Fruit fly (Drosophila melanogaster): Measurements from ENCODE around the gene CG8773.

Gene CG8773

DNA sequence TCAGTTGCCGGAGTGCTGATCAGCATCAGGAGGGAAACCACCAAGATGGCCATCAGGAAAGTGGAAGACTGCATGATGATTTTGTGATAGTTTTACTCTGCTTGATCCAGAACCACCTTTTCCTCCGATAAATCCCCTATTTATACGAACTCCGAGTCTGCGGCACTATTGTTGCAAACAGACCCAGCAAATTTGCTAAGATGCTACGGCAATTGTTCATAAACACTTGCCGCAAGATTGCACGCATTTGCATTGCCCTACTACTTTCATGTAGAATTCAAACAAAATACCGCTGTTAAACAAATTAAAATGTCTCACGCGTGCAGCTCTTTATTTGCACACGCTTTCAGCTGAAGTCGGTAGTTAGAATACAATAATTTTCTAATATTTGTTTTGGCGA is 24.6 kb downstream of the CG8773 start, which contains the start of gene CG45080:
TSS of gene CG45080 (minus strand) at position 101 of the 400 bp plus-strand sequence.
- TF ChIP-seq cyc (GFP tag; optimal IDR thresholded peaks at IDR 0.05) = no peak
- TF ChIP-seq lz (GFP tag; optimal IDR thresholded peaks at IDR 0.05) = no peak
- TF ChIP-seq Met (GFP tag; optimal IDR thresholded peaks at IDR 0.05) = no peak
- no peak for TF ChIP-seq salr (GFP tag; optimal IDR thresholded peaks at IDR 0.05)
- TF ChIP-seq Lpt (GFP tag; optimal IDR thresholded peaks at IDR 0.05) = no peak
- TF ChIP-seq fd85E (GFP tag; optimal IDR thresholded peaks at IDR 0.05) = no peak
- TF ChIP-seq esn (GFP tag; optimal IDR thresholded peaks at IDR 0.05) = no peak
- no peak for TF ChIP-seq CG10631 (GFP tag; optimal IDR thresholded peaks at IDR 0.05)
- TF ChIP-seq CG8632 (GFP tag; optimal IDR thresholded peaks at IDR 0.05) = no peak
- TF ChIP-seq Eip93F (GFP tag; optimal IDR thresholded peaks at IDR 0.05) = no peak
- TF ChIP-seq Sox15 (GFP tag; optimal IDR thresholded peaks at IDR 0.05) = no peak
- no peak for TF ChIP-seq Sox14 (GFP tag; optimal IDR thresholded peaks at IDR 0.05)
- no peak for TF ChIP-seq CG32006 (GFP tag; optimal IDR thresholded peaks at IDR 0.05)
- TF ChIP-seq Hr4 (GFP tag; optimal IDR thresholded peaks at IDR 0.05) = no peak
- TF ChIP-seq Eip75B (GFP tag; optimal IDR thresholded peaks at IDR 0.05) = no peak
- TF ChIP-seq CG9139 (GFP tag; optimal IDR thresholded peaks at IDR 0.05) = no peak
- no peak for TF ChIP-seq CG6854 (GFP tag; optimal IDR thresholded peaks at IDR 0.05)

DNA sequence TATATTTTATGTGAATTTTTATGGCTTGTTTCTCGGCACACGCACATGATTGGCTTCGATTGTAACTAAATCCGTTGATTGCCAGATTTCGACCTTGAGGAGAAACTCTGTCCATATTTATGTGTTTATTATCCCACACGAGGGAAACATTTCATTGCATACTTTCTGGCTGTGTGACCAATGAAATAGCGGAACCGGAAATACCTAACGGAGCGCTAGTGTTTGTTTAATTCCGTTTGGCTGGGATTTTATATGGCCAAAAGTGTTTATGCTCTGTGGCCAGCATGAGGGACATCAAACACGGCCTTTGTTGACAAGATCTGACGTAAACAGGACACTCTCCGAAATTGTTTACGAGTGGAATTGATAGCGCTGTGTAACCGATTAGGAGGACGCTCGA is 25.3 kb downstream of the CG8773 start:
- TF ChIP-seq CG4318 (GFP tag; optimal IDR thresholded peaks at IDR 0.05) (no peak), Ets96B (tag; optimal IDR thresholded peaks at IDR 0.05) (no peak), Blimp-1 (GFP tag; optimal IDR thresholded peaks at IDR 0.05) (no peak), Sox14 (GFP tag; optimal IDR thresholded peaks at IDR 0.05) (no peak), CG3919 (GFP tag; optimal IDR thresholded peaks at IDR 0.05) (peak; percentile 40), Met (GFP tag; optimal IDR thresholded peaks at IDR 0.05) (peak; percentile 13), achi (GFP tag; optimal IDR thresholded peaks at IDR 0.05) (peak; percentile 35), fd59A (GFP tag; optimal IDR thresholded peaks at IDR 0.05) (no peak), CG11294 (GFP tag; IDR thresholded peaks at IDR 0.05) (no peak), Eip93F (GFP tag; optimal IDR thresholded peaks at IDR 0.05) (no peak), Ets21C (GFP tag; optimal IDR thresholded peaks at IDR 0.05) (no peak), vri (GFP tag; optimal IDR thresholded peaks at IDR 0.05) (no peak), spab (GFP tag; optimal IDR thresholded peaks at IDR 0.05) (no peak), dsx (GFP tag; optimal IDR thresholded peaks at IDR 0.05; ENCODE audit: poor library complexity, severe bottlenecking) (no peak), CG6854 (GFP tag; optimal IDR thresholded peaks at IDR 0.05) (no peak), net (GFP tag; optimal IDR thresholded peaks at IDR 0.05) (peak; percentile 30), salr (GFP tag; optimal IDR thresholded peaks at IDR 0.05) (peak in 1 of 2 experiments; percentile 8), CG10669 (GFP tag; optimal IDR thresholded peaks at IDR 0.05) (no peak), dac (GFP tag; optimal IDR thresholded peaks at IDR 0.05) (no peak), pdm3 (GFP tag; optimal IDR thresholded peaks at IDR 0.05) (peak; percentile 16), Sox102F (GFP tag; optimal IDR thresholded peaks at IDR 0.05) (peak; percentile 43), topi (GFP tag; optimal IDR thresholded peaks at IDR 0.05) (no peak), Smox (GFP tag; optimal IDR thresholded peaks at IDR 0.05) (no peak), acj6 (GFP tag; optimal IDR thresholded peaks at IDR 0.05) (peak; percentile 2), ss (GFP tag; optimal IDR thresholded peaks at IDR 0.05) (no peak), CG6276 (GFP tag; optimal IDR thresholded peaks at IDR 0.05) (no peak), CG9139 (GFP tag; optimal IDR thresholded peaks at IDR 0.05) (no peak), Hr4 (GFP tag; optimal IDR thresholded peaks at IDR 0.05) (no peak), CG3032 (tag; optimal IDR thresholded peaks at IDR 0.05) (no peak), CG1621 (tag; optimal IDR thresholded peaks at IDR 0.05) (no peak), CG7368 (GFP tag; optimal IDR thresholded peaks at IDR 0.05) (no peak), Eip78C (GFP tag) (peak; percentile 77), CG34406 (GFP tag; optimal IDR thresholded peaks at IDR 0.05) (peak; percentile 29), CG6163 (GFP tag; IDR thresholded peaks at IDR 0.05) (no peak)

Measured in whole organism, prepupa.